Worm (Caenorhabditis elegans): ENCODE measurements around the gene F41B4.2.

ce11 chrX:6861564-6861963 is 26.5 kb upstream of the F41B4.2 start:
- TF ChIP-seq fax-1 (tag; optimal IDR thresholded peaks at IDR 0.05) (no peak), ceh-30 (tag; optimal IDR thresholded peaks at IDR 0.05) (no peak), ref-2 (tag; optimal IDR thresholded peaks at IDR 0.05) (no peak), lin-11 (tag; optimal IDR thresholded peaks at IDR 0.05) (no peak), pha-4 (tag; optimal IDR thresholded peaks at IDR 0.05) (no peak), tbx-2 (tag; optimal IDR thresholded peaks at IDR 0.05) (no peak), sox-2 (GFP tag; IDR thresholded peaks at IDR 0.05) (no peak), hlh-13 (GFP tag; optimal IDR thresholded peaks at IDR 0.05) (no peak), ceh-22 (tag; optimal IDR thresholded peaks at IDR 0.05) (no peak), pqm-1 (tag; optimal IDR thresholded peaks at IDR 0.05) (no peak), hlh-15 (tag; optimal IDR thresholded peaks at IDR 0.05) (no peak), dmd-4 (tag; optimal IDR thresholded peaks at IDR 0.05; ENCODE audit: borderline replicate concordance) (no peak), fkh-10 (GFP tag; optimal IDR thresholded peaks at IDR 0.05) (no peak)

All from whole organism, late embryonic.